Worm (Caenorhabditis elegans) whole organism, L3 larva: ENCODE data around the gene C03B1.13.
A peak's percentile ranks its signal among the peaks of the same experiment; 100 is the strongest.

ENCODE experiments used
- R02D3.7 ChIP-seq: fragments of 150-350 bp; optimal IDR thresholded peaks from 2 replicates; lab custom pipeline; 2014; ENCODE audit warnings: missing biosample characterization, missing genetic modification characterization
- ZK546.5 ChIP-seq: sonication (generic microtip); optimal IDR thresholded peaks from 2 replicates; lab custom pipeline; 2017; ENCODE audit warnings: missing biosample characterization, missing genetic modification characterization
- aly-2 ChIP-seq: fragments of 150-350 bp; optimal IDR thresholded peaks from 2 replicates; lab custom pipeline; 2014; ENCODE audit warnings: missing biosample characterization, missing genetic modification characterization
- ceh-16 ChIP-seq: sonication (generic microtip); optimal IDR thresholded peaks from 2 replicates; lab custom pipeline; 2017; ENCODE audit warnings: missing biosample characterization, missing genetic modification characterization
- ceh-28 ChIP-seq: fragments of 150-350 bp; optimal IDR thresholded peaks from 2 replicates; lab custom pipeline; 2014; ENCODE audit warnings: missing biosample characterization, missing genetic modification reagents, missing genetic modification characterization
- ceh-82 ChIP-seq: fragments of 150-350 bp; optimal IDR thresholded peaks from 2 replicates; lab custom pipeline; 2014; ENCODE audit warnings: missing biosample characterization, missing genetic modification characterization
- ceh-9 ChIP-seq: sonication (generic microtip); optimal IDR thresholded peaks from 2 replicates; lab custom pipeline; 2018; ENCODE audit warnings: missing biosample characterization, missing genetic modification characterization
- daf-12 ChIP-seq: fragments of 150-350 bp; optimal IDR thresholded peaks from 2 replicates; lab custom pipeline; 2014; ENCODE audit warnings: missing biosample characterization, missing genetic modification reagents, missing genetic modification characterization
- egl-27 ChIP-seq: sonication (generic microtip); optimal IDR thresholded peaks from 4 replicates; lab custom pipeline; 2017; ENCODE audit warnings: missing biosample characterization, missing genetic modification reagents, missing genetic modification characterization
- egl-5 ChIP-seq: fragments of 150-350 bp; optimal IDR thresholded peaks from 2 replicates; lab custom pipeline; 2017; ENCODE audit warnings: missing biosample characterization, missing genetic modification reagents, missing genetic modification characterization, inconsistent platforms
- elt-1 ChIP-seq: fragments of 150-350 bp; optimal IDR thresholded peaks from 2 replicates; lab custom pipeline; 2014; ENCODE audit warnings: missing biosample characterization, missing genetic modification characterization
- elt-2 ChIP-seq: sonication (generic microtip); optimal IDR thresholded peaks from 2 replicates; lab custom pipeline; 2016; ENCODE audit warnings: missing genetic modification reagents, mild to moderate bottlenecking, missing genetic modification characterization, missing compliant biosample characterization
- elt-3 ChIP-seq, 3 experiments: fragments of 150-350 bp in 1 of 3; sonication (generic microtip) in 2 of 3; optimal IDR thresholded peaks; 2 replicates in 2 of 3; 4 replicates in 1 of 3; lab custom pipeline; 2014 to 2017; ENCODE audit warnings: missing biosample characterization in 3 of 3, missing genetic modification characterization in 3 of 3
- eor-1 ChIP-seq, 2 experiments: fragments of 150-350 bp; optimal IDR thresholded peaks; 2 replicates each; lab custom pipeline; 2014 to 2018; ENCODE audit warnings: missing biosample characterization in 2 of 2, missing genetic modification characterization in 2 of 2
- fkh-2 ChIP-seq: fragments of 150-350 bp; optimal IDR thresholded peaks from 2 replicates; lab custom pipeline; 2014; ENCODE audit warnings: missing biosample characterization, missing genetic modification reagents, missing genetic modification characterization
- fos-1 ChIP-seq: fragments of 150-350 bp; optimal IDR thresholded peaks from 2 replicates; lab custom pipeline; 2014; ENCODE audit warnings: missing biosample characterization, missing genetic modification characterization
- hmg-11 ChIP-seq: sonication (generic microtip); optimal IDR thresholded peaks from 2 replicates; lab custom pipeline; 2016; ENCODE audit warnings: missing genetic modification characterization, missing compliant biosample characterization
- jun-1 ChIP-seq: fragments of 150-350 bp; optimal IDR thresholded peaks from 2 replicates; lab custom pipeline; 2014; ENCODE audit warnings: missing biosample characterization, missing genetic modification reagents, missing genetic modification characterization
- lin-15B ChIP-seq: fragments of 150-350 bp; optimal IDR thresholded peaks from 2 replicates; lab custom pipeline; 2014; ENCODE audit warnings: missing biosample characterization, missing genetic modification characterization
- lin-39 ChIP-seq: fragments of 150-350 bp; optimal IDR thresholded peaks from 2 replicates; lab custom pipeline; 2018; ENCODE audit warnings: missing biosample characterization, missing genetic modification reagents, missing genetic modification characterization
- lsy-12 ChIP-seq: sonication (generic microtip); optimal IDR thresholded peaks from 2 replicates; lab custom pipeline; 2016; ENCODE audit warnings: mild to moderate bottlenecking, missing genetic modification characterization, missing compliant biosample characterization
- mdl-1 ChIP-seq: fragments of 150-350 bp; optimal IDR thresholded peaks from 2 replicates; lab custom pipeline; 2014; ENCODE audit warnings: missing biosample characterization, missing genetic modification characterization
- mml-1 ChIP-seq: fragments of 150-350 bp; sonication (generic microtip); optimal IDR thresholded peaks from 3 replicates; lab custom pipeline; 2014; ENCODE audit warnings: missing biosample characterization, missing genetic modification characterization
- nfya-1 ChIP-seq: sonication (generic microtip); optimal IDR thresholded peaks from 2 replicates; lab custom pipeline; 2017; ENCODE audit warnings: missing genetic modification characterization, mild to moderate bottlenecking, missing compliant biosample characterization, antibody characterized with exemption, moderate library complexity; ENCODE audit not compliant: insufficient read depth
- nhr-11 ChIP-seq: fragments of 150-350 bp; optimal IDR thresholded peaks from 2 replicates; lab custom pipeline; 2014; ENCODE audit warnings: missing biosample characterization, missing genetic modification characterization
- nhr-12 ChIP-seq: fragments of 150-350 bp; optimal IDR thresholded peaks from 2 replicates; lab custom pipeline; 2014; ENCODE audit warnings: missing biosample characterization, missing genetic modification characterization
- nhr-23 ChIP-seq: fragments of 150-350 bp; optimal IDR thresholded peaks from 2 replicates; lab custom pipeline; 2014; ENCODE audit warnings: missing biosample characterization, missing genetic modification reagents, missing genetic modification characterization
- nhr-237 ChIP-seq: fragments of 150-350 bp; optimal IDR thresholded peaks from 2 replicates; lab custom pipeline; 2014; ENCODE audit warnings: missing biosample characterization, missing genetic modification characterization
- nhr-25 ChIP-seq: sonication (generic microtip); optimal IDR thresholded peaks from 2 replicates; lab custom pipeline; 2017; ENCODE audit warnings: missing biosample characterization, missing genetic modification characterization
- nhr-43 ChIP-seq: sonication (generic microtip); optimal IDR thresholded peaks from 2 replicates; lab custom pipeline; 2016; ENCODE audit warnings: mild to moderate bottlenecking, missing genetic modification characterization, missing compliant biosample characterization; ENCODE audit not compliant: poor library complexity, severe bottlenecking
- nhr-67 ChIP-seq: fragments of 150-350 bp; optimal IDR thresholded peaks from 2 replicates; lab custom pipeline; 2014; ENCODE audit warnings: missing biosample characterization, missing genetic modification characterization
- nhr-76 ChIP-seq: fragments of 150-350 bp; sonication (generic microtip); optimal IDR thresholded peaks from 5 replicates; lab custom pipeline; 2014; ENCODE audit warnings: missing biosample characterization, missing genetic modification characterization
- nhr-77 ChIP-seq: fragments of 150-350 bp; optimal IDR thresholded peaks from 2 replicates; lab custom pipeline; 2014; ENCODE audit warnings: missing biosample characterization, missing genetic modification characterization
- pha-4 ChIP-seq: fragments of 150-350 bp; optimal IDR thresholded peaks from 2 replicates; lab custom pipeline; 2014; ENCODE audit warnings: missing biosample characterization, missing genetic modification reagents, missing genetic modification characterization
- pqm-1 ChIP-seq: fragments of 150-350 bp; optimal IDR thresholded peaks from 2 replicates; lab custom pipeline; 2017; ENCODE audit warnings: missing biosample characterization, missing genetic modification characterization, inconsistent platforms
- sea-2 ChIP-seq: fragments of 150-350 bp; sonication (generic microtip); optimal IDR thresholded peaks from 4 replicates; lab custom pipeline; 2014; ENCODE audit warnings: missing biosample characterization, missing genetic modification reagents, missing genetic modification characterization
- skn-1 ChIP-seq: fragments of 150-350 bp; optimal IDR thresholded peaks from 2 replicates; lab custom pipeline; 2014; ENCODE audit warnings: missing biosample characterization, missing genetic modification characterization
- snpc-4 ChIP-seq: fragments of 150-350 bp; optimal IDR thresholded peaks from 2 replicates; lab custom pipeline; 2014; ENCODE audit warnings: missing biosample characterization, missing genetic modification characterization
- tbx-2 ChIP-seq: sonication (generic microtip); optimal IDR thresholded peaks from 2 replicates; lab custom pipeline; 2016; ENCODE audit warnings: mild to moderate bottlenecking, missing genetic modification characterization, missing compliant biosample characterization
- unc-39 ChIP-seq: sonication (generic microtip); optimal IDR thresholded peaks from 4 replicates; lab custom pipeline; 2017; ENCODE audit warnings: missing biosample characterization, missing genetic modification characterization
- unc-62 ChIP-seq: fragments of 150-350 bp; sonication (generic microtip); optimal IDR thresholded peaks from 4 replicates; lab custom pipeline; 2014; ENCODE audit warnings: missing biosample characterization, missing genetic modification reagents, missing genetic modification characterization
- ztf-11 ChIP-seq: fragments of 150-350 bp; optimal IDR thresholded peaks from 2 replicates; lab custom pipeline; 2014; ENCODE audit warnings: missing biosample characterization, missing genetic modification characterization

The C03B1.13 gene

ce11 chrX:6292812-6293211, 45.0 kb downstream of the C03B1.13 start, which contains the start of gene mom-1:
mom-1 (plus strand) TSS chrX:6293112.
- TF ChIP-seq jun-1 (tag; lab: Kevin White, UChicago) (no peak), egl-27 (tag; lab: Kevin White, UChicago) (no peak), ceh-28 (tag; lab: Kevin White, UChicago) (no peak), eor-1 (tag; optimal IDR thresholded peaks at IDR 0.05; lab: Kevin White, UChicago) (no peak), egl-5 (tag; lab: Kevin White, UChicago) (no peak), ceh-82 (no peak), nhr-11 (tag; lab: Kevin White, UChicago) (no peak), skn-1 (tag; lab: Kevin White, UChicago) (no peak), nhr-23 (tag; lab: Kevin White, UChicago) (no peak), hmg-11 (tag; lab: Kevin White, UChicago) (no peak), lin-15B (tag; lab: Kevin White, UChicago) (no peak), ceh-16 (tag; lab: Kevin White, UChicago) (no peak), mml-1 (no peak), daf-12 (tag; lab: Kevin White, UChicago) (no peak), mdl-1 (tag; lab: Kevin White, UChicago) (no peak), nhr-76 (tag; lab: Kevin White, UChicago) (no peak), lsy-12 (tag; lab: Kevin White, UChicago) (no peak), ZK546.5 (tag; lab: Kevin White, UChicago) (no peak), lin-39 (no peak)
- TF ChIP-seq, all 47 proteins: peak for 0

ce11 chrX:6292143-6292542, 45.7 kb downstream of the C03B1.13 start:
- no peak for TF ChIP-seq ZK546.5 (tag; lab: Kevin White, UChicago)
- no peak for TF ChIP-seq ztf-11
- TF ChIP-seq fkh-2 = no peak
- no peak for TF ChIP-seq nhr-11 (tag; lab: Kevin White, UChicago)
- no peak for TF ChIP-seq fos-1 (tag; lab: Kevin White, UChicago)
- no peak for TF ChIP-seq nhr-12
- TF ChIP-seq sea-2 (GFP tag; lab: Kevin White, UChicago) = no peak
- no peak for TF ChIP-seq elt-1
- peak; percentile 62 for TF ChIP-seq nhr-77 (tag; lab: Kevin White, UChicago)
- no peak for TF ChIP-seq unc-62 (GFP tag; lab: Kevin White, UChicago)
- TF ChIP-seq lin-39 = peak; percentile 61
- TF ChIP-seq nhr-43 (tag; lab: Kevin White, UChicago) = peak; percentile 49
- TF ChIP-seq mml-1 = no peak
- peak; percentile 86 for TF ChIP-seq hmg-11 (tag; lab: Kevin White, UChicago)
- no peak for TF ChIP-seq ceh-16 (tag; lab: Kevin White, UChicago)
- no peak for TF ChIP-seq mdl-1 (tag; lab: Kevin White, UChicago)
- TF ChIP-seq elt-3 (tag; optimal IDR thresholded peaks at IDR 0.05; lab: Kevin White, UChicago) = no peak
- TF ChIP-seq nhr-237 = no peak
- no peak for TF ChIP-seq nhr-76 (tag; lab: Kevin White, UChicago)
- TF ChIP-seq nfya-1 (tag; lab: Kevin White, UChicago) = peak; percentile 57
- peak; percentile 59 for TF ChIP-seq nhr-23 (tag; lab: Kevin White, UChicago)
- peak in 1 of 2 experiments; percentile 29 for TF ChIP-seq eor-1 (tag; optimal IDR thresholded peaks at IDR 0.05; lab: Kevin White, UChicago)
- peak; percentile 41 for TF ChIP-seq elt-2
- no peak for TF ChIP-seq aly-2 (tag; lab: Kevin White, UChicago)
- TF ChIP-seq pqm-1 (tag; lab: Kevin White, UChicago) = no peak
- TF ChIP-seq ceh-9 (tag; lab: Kevin White, UChicago) = no peak
- peak; percentile 53 for TF ChIP-seq pha-4 (tag; lab: Kevin White, UChicago)
- no peak for TF ChIP-seq R02D3.7
- no peak for TF ChIP-seq egl-27 (tag; lab: Kevin White, UChicago)
- peak; percentile 1 for TF ChIP-seq egl-5 (tag; lab: Kevin White, UChicago)
- no peak for TF ChIP-seq ceh-82
- TF ChIP-seq lsy-12 (tag; lab: Kevin White, UChicago) = peak; percentile 42
- peak; percentile 18 for TF ChIP-seq nhr-25
- no peak for TF ChIP-seq daf-12 (tag; lab: Kevin White, UChicago)
- no peak for TF ChIP-seq nhr-67 (tag; lab: Kevin White, UChicago)
- peak; percentile 35 for TF ChIP-seq jun-1 (tag; lab: Kevin White, UChicago)
- TF ChIP-seq tbx-2 (tag; lab: Kevin White, UChicago) = peak; percentile 61
- TF ChIP-seq snpc-4 = peak; percentile 9
- no peak for TF ChIP-seq skn-1 (tag; lab: Kevin White, UChicago)
- peak; percentile 12 for TF ChIP-seq ceh-28 (tag; lab: Kevin White, UChicago)
- TF ChIP-seq unc-39 (tag; lab: Kevin White, UChicago) = no peak
- TF ChIP-seq, all 47 proteins: peak for 16
